Worm (Caenorhabditis elegans) whole organism, mixed stage, embryonic: ENCODE measurements around the gene hex-5.

Source experiments
- bed-3 ChIP-seq: fragments of 200-800 bp; sonication (Bioruptor generic); optimal IDR thresholded peaks from 3 replicates; lab custom pipeline; 2018; ENCODE audit warnings: mild to moderate bottlenecking, missing genetic modification characterization, moderate library complexity, missing compliant biosample characterization
- blmp-1 ChIP-seq: fragments of 150-350 bp; optimal IDR thresholded peaks from 2 replicates; lab custom pipeline; 2014; ENCODE audit warnings: missing biosample characterization, missing genetic modification characterization
- ceh-43 ChIP-seq: fragments of 200-800 bp; sonication (Bioruptor generic); optimal IDR thresholded peaks from 2 replicates; lab custom pipeline; 2018; ENCODE audit warnings: mild to moderate bottlenecking, missing genetic modification characterization, moderate library complexity, missing compliant biosample characterization
- ceh-83 ChIP-seq: fragments of 200-800 bp; sonication (Bioruptor generic); optimal IDR thresholded peaks from 2 replicates; lab custom pipeline; 2018; ENCODE audit warnings: mild to moderate bottlenecking, missing genetic modification characterization, missing compliant biosample characterization
- ces-1 ChIP-seq: fragments of 150-350 bp; optimal IDR thresholded peaks from 2 replicates; lab custom pipeline; 2014; ENCODE audit warnings: missing biosample characterization, missing genetic modification reagents, missing genetic modification characterization
- cnd-1 ChIP-seq: fragments of 200-800 bp; sonication (Bioruptor generic); optimal IDR thresholded peaks from 2 replicates; lab custom pipeline; 2018; ENCODE audit warnings: mild to moderate bottlenecking, missing genetic modification characterization, missing compliant biosample characterization
- drap-1 ChIP-seq: fragments of 200-800 bp; sonication (Bioruptor generic); optimal IDR thresholded peaks from 3 replicates; lab custom pipeline; 2018; ENCODE audit warnings: mild to moderate bottlenecking, missing genetic modification characterization, missing compliant biosample characterization
- elt-1 ChIP-seq: sonication (generic microtip); optimal IDR thresholded peaks from 2 replicates; lab custom pipeline; 2017; ENCODE audit warnings: missing genetic modification characterization, mild to moderate bottlenecking, missing compliant biosample characterization, antibody characterized with exemption, moderate library complexity, borderline replicate concordance; ENCODE audit not compliant: insufficient read depth
- elt-3 ChIP-seq: fragments of 150-350 bp; optimal IDR thresholded peaks from 2 replicates; lab custom pipeline; 2014; ENCODE audit warnings: missing biosample characterization, missing genetic modification characterization
- flh-1 ChIP-seq: fragments of 200-800 bp; sonication (Bioruptor generic); optimal IDR thresholded peaks from 2 replicates; lab custom pipeline; 2018; ENCODE audit warnings: mild to moderate bottlenecking, missing genetic modification characterization, moderate library complexity, missing compliant biosample characterization
- ham-2 ChIP-seq: fragments of 200-800 bp; sonication (Bioruptor generic); optimal IDR thresholded peaks from 2 replicates; lab custom pipeline; 2018; ENCODE audit warnings: mild to moderate bottlenecking, missing genetic modification characterization, missing compliant biosample characterization
- hlh-1 ChIP-seq: fragments of 150-350 bp; optimal IDR thresholded peaks from 2 replicates; lab custom pipeline; 2014; ENCODE audit warnings: missing biosample characterization, missing genetic modification reagents, missing genetic modification characterization
- lin-13 ChIP-seq: fragments of 150-350 bp; optimal IDR thresholded peaks from 2 replicates; lab custom pipeline; 2014; ENCODE audit warnings: missing biosample characterization, missing genetic modification characterization
- lin-32 ChIP-seq: fragments of 200-800 bp; sonication (Bioruptor generic); optimal IDR thresholded peaks from 2 replicates; lab custom pipeline; 2018; ENCODE audit warnings: mild to moderate bottlenecking, missing genetic modification characterization, missing compliant biosample characterization
- lsy-2 ChIP-seq: fragments of 150-350 bp; optimal IDR thresholded peaks from 2 replicates; lab custom pipeline; 2014; ENCODE audit warnings: missing biosample characterization, missing genetic modification characterization
- mep-1 ChIP-seq: fragments of 150-350 bp; optimal IDR thresholded peaks from 2 replicates; lab custom pipeline; 2017; ENCODE audit warnings: missing biosample characterization, missing genetic modification reagents, missing genetic modification characterization, inconsistent platforms
- mls-2 ChIP-seq: sonication (generic microtip); optimal IDR thresholded peaks from 2 replicates; lab custom pipeline; 2016; ENCODE audit warnings: mild to moderate bottlenecking, missing genetic modification characterization, moderate library complexity, missing compliant biosample characterization
- nhr-2 ChIP-seq: fragments of 150-350 bp; optimal IDR thresholded peaks from 2 replicates; lab custom pipeline; 2014; ENCODE audit warnings: missing biosample characterization, missing genetic modification characterization
- nhr-28 ChIP-seq: fragments of 150-350 bp; optimal IDR thresholded peaks from 2 replicates; lab custom pipeline; 2014; ENCODE audit warnings: missing biosample characterization, missing genetic modification characterization
- nhr-76 ChIP-seq: sonication (generic microtip); optimal IDR thresholded peaks from 2 replicates; lab custom pipeline; 2017; ENCODE audit warnings: missing biosample characterization, missing genetic modification characterization
- pha-4 ChIP-seq: fragments of 150-350 bp; optimal IDR thresholded peaks from 2 replicates; lab custom pipeline; 2018; ENCODE audit warnings: missing biosample characterization, missing genetic modification reagents, missing genetic modification characterization
- sem-2 ChIP-seq: fragments of 200-800 bp; sonication (Bioruptor generic); optimal IDR thresholded peaks from 2 replicates; lab custom pipeline; 2018; ENCODE audit warnings: mild to moderate bottlenecking, missing genetic modification characterization, missing compliant biosample characterization
- snpc-4 ChIP-seq: fragments of 150-350 bp; optimal IDR thresholded peaks from 2 replicates; lab custom pipeline; 2014; ENCODE audit warnings: missing biosample characterization, missing genetic modification characterization
- sptf-1 ChIP-seq: sonication (generic microtip); optimal IDR thresholded peaks from 2 replicates; lab custom pipeline; 2017; ENCODE audit warnings: mild to moderate bottlenecking, missing genetic modification characterization, moderate library complexity, missing compliant biosample characterization
- tbx-8 ChIP-seq: fragments of 200-800 bp; sonication (Bioruptor generic); optimal IDR thresholded peaks from 2 replicates; lab custom pipeline; 2018; ENCODE audit warnings: mild to moderate bottlenecking, missing genetic modification characterization, moderate library complexity, missing compliant biosample characterization
- unc-120 ChIP-seq: sonication (generic microtip); optimal IDR thresholded peaks from 2 replicates; lab custom pipeline; 2017; ENCODE audit warnings: missing genetic modification characterization, missing compliant biosample characterization; ENCODE audit not compliant: poor library complexity, severe bottlenecking
- unc-39 ChIP-seq: fragments of 150-350 bp; optimal IDR thresholded peaks from 2 replicates; lab custom pipeline; 2014; ENCODE audit warnings: missing biosample characterization, missing genetic modification characterization
- unc-62 ChIP-seq: fragments of 150-350 bp; optimal IDR thresholded peaks from 2 replicates; lab custom pipeline; 2014; ENCODE audit warnings: missing biosample characterization, missing genetic modification reagents, missing genetic modification characterization
- zip-8 ChIP-seq: fragments of 150-350 bp; optimal IDR thresholded peaks from 2 replicates; lab custom pipeline; 2014; ENCODE audit warnings: missing biosample characterization, missing genetic modification characterization

Gene hex-5

ce11 chrX:14900487-14900886 lies 4.6 kb downstream of the hex-5 start:
- TF ChIP-seq elt-3, result peak; percentile 59
- TF ChIP-seq snpc-4, result no peak

- TF ChIP-seq drap-1 (GFP tag; lab: Kevin White, UChicago) (no peak), cnd-1 (tag; lab: Kevin White, UChicago) (no peak)
These were observed 6.9 kb downstream of the hex-5 start, which contains the start of gene lips-8 for ce11 chrX:14898205-14898604. TSS of gene lips-8 (plus strand) at chrX:14898505.

- TF ChIP-seq zip-8 (tag; lab: Kevin White, UChicago) (no peak), lin-13 (tag; lab: Kevin White, UChicago) (no peak), tbx-8 (no peak), mls-2 (no peak), lsy-2 (tag; lab: Kevin White, UChicago) (no peak), unc-120 (tag; lab: Kevin White, UChicago) (no peak), pha-4 (no peak), ceh-43 (no peak), blmp-1 (tag; lab: Kevin White, UChicago) (no peak), ceh-83 (no peak), elt-3 (no peak)
These were observed 7.9 kb downstream of the hex-5 start for ce11 chrX:14897192-14897591.

- TF ChIP-seq elt-3, result no peak
- TF ChIP-seq cnd-1 (tag; lab: Kevin White, UChicago), result no peak
- no peak for TF ChIP-seq nhr-28 (tag; lab: Kevin White, UChicago)
- TF ChIP-seq mep-1 (tag; lab: Kevin White, UChicago), result no peak
- no peak for TF ChIP-seq sptf-1 (tag; lab: Kevin White, UChicago)
- TF ChIP-seq unc-120 (tag; lab: Kevin White, UChicago), result no peak
- no peak for TF ChIP-seq unc-39
- TF ChIP-seq elt-1 (tag; lab: Kevin White, UChicago), result no peak
- TF ChIP-seq nhr-76 (tag; lab: Kevin White, UChicago), result no peak
- TF ChIP-seq bed-3 (GFP tag; lab: Kevin White, UChicago), result no peak
- TF ChIP-seq flh-1, result no peak
- no peak for TF ChIP-seq ham-2 (GFP tag; lab: Kevin White, UChicago)
- TF ChIP-seq sem-2 (GFP tag; lab: Kevin White, UChicago), result no peak
- TF ChIP-seq ceh-43, result no peak
- TF ChIP-seq hlh-1 (tag; lab: Kevin White, UChicago), result no peak
- TF ChIP-seq zip-8 (tag; lab: Kevin White, UChicago), result no peak
- TF ChIP-seq nhr-2 (tag; lab: Kevin White, UChicago), result no peak
- TF ChIP-seq lsy-2 (tag; lab: Kevin White, UChicago), result no peak
These were observed 10.2 kb downstream of the hex-5 start, which contains the start of gene nac-1 for ce11 chrX:14894845-14895244. TSS of gene nac-1 (plus strand) at chrX:14895145.

- TF ChIP-seq nhr-76 (tag; lab: Kevin White, UChicago), result no peak
- no peak for TF ChIP-seq pha-4
- TF ChIP-seq unc-62 (GFP tag; lab: Kevin White, UChicago), result no peak
- no peak for TF ChIP-seq snpc-4
- TF ChIP-seq elt-3, result no peak
- TF ChIP-seq sptf-1 (tag; lab: Kevin White, UChicago), result no peak
- TF ChIP-seq ces-1, result no peak
These were observed 10.7 kb downstream of the hex-5 start for ce11 chrX:14894380-14894779.

- no peak for TF ChIP-seq lin-32 (GFP tag; lab: Kevin White, UChicago)
- TF ChIP-seq elt-1 (tag; lab: Kevin White, UChicago), result no peak
- no peak for TF ChIP-seq sem-2 (GFP tag; lab: Kevin White, UChicago)
- no peak for TF ChIP-seq hlh-1 (tag; lab: Kevin White, UChicago)
These were observed 16.9 kb downstream of the hex-5 start, which contains the start of gene daf-6 for ce11 chrX:14888188-14888587. TSS of gene daf-6 (plus strand) at chrX:14888488.
